Worm (Caenorhabditis elegans): ENCODE data around the gene nhr-132.

Gene nhr-132

ce11 chrV:541470-541869 lies 7.2 kb downstream of the nhr-132 start:
- TF ChIP-seq lin-13 (tag; optimal IDR thresholded peaks at IDR 0.05) (no peak), ceh-39 (tag; optimal IDR thresholded peaks at IDR 0.05) (no peak), elt-1 (tag; optimal IDR thresholded peaks at IDR 0.05; ENCODE audit: borderline replicate concordance, insufficient read depth) (no peak), elt-3 (tag; optimal IDR thresholded peaks at IDR 0.05) (no peak), sptf-1 (tag; optimal IDR thresholded peaks at IDR 0.05) (no peak), unc-120 (tag; optimal IDR thresholded peaks at IDR 0.05; ENCODE audit: poor library complexity, severe bottlenecking) (no peak), snpc-4 (tag; optimal IDR thresholded peaks at IDR 0.05) (no peak), blmp-1 (tag; optimal IDR thresholded peaks at IDR 0.05) (no peak), ces-1 (GFP tag; optimal IDR thresholded peaks at IDR 0.05) (no peak), bed-3 (GFP tag; optimal IDR thresholded peaks at IDR 0.05) (no peak), nhr-76 (tag; optimal IDR thresholded peaks at IDR 0.05) (no peak), ztf-11 (tag; optimal IDR thresholded peaks at IDR 0.05) (no peak), M03D4.4 (tag; optimal IDR thresholded peaks at IDR 0.05) (no peak), flh-1 (GFP tag; optimal IDR thresholded peaks at IDR 0.05) (no peak), lin-32 (GFP tag; optimal IDR thresholded peaks at IDR 0.05) (no peak), ceh-43 (GFP tag; optimal IDR thresholded peaks at IDR 0.05) (no peak), nhr-28 (tag; optimal IDR thresholded peaks at IDR 0.05) (no peak), tbx-8 (GFP tag; optimal IDR thresholded peaks at IDR 0.05) (no peak), zip-8 (tag; optimal IDR thresholded peaks at IDR 0.05) (no peak)

ce11 chrV:543169-543568 lies 8.9 kb downstream of the nhr-132 start, which contains the start of gene C14C6.3:
TSS of gene C14C6.3 (plus strand) at chrV:543469.
- TF ChIP-seq unc-62 (GFP tag; optimal IDR thresholded peaks at IDR 0.05) (no peak), tbx-8 (GFP tag; optimal IDR thresholded peaks at IDR 0.05) (no peak), flh-1 (GFP tag; optimal IDR thresholded peaks at IDR 0.05) (no peak), snpc-4 (tag; optimal IDR thresholded peaks at IDR 0.05) (no peak), unc-39 (tag; optimal IDR thresholded peaks at IDR 0.05) (no peak), drap-1 (GFP tag; optimal IDR thresholded peaks at IDR 0.05) (no peak), bed-3 (GFP tag; optimal IDR thresholded peaks at IDR 0.05) (no peak), ceh-83 (GFP tag; optimal IDR thresholded peaks at IDR 0.05) (no peak), blmp-1 (tag; optimal IDR thresholded peaks at IDR 0.05) (no peak), hlh-1 (tag; optimal IDR thresholded peaks at IDR 0.05) (no peak), unc-120 (tag; optimal IDR thresholded peaks at IDR 0.05; ENCODE audit: poor library complexity, severe bottlenecking) (no peak), lsy-2 (tag; optimal IDR thresholded peaks at IDR 0.05) (no peak), nhr-28 (tag; optimal IDR thresholded peaks at IDR 0.05) (no peak), zip-8 (tag; optimal IDR thresholded peaks at IDR 0.05) (no peak)

- TF ChIP-seq blmp-1 (tag; optimal IDR thresholded peaks at IDR 0.05) (no peak), tbx-8 (GFP tag; optimal IDR thresholded peaks at IDR 0.05) (no peak), pha-4 (tag; optimal IDR thresholded peaks at IDR 0.05) (no peak)
Observed at ce11 chrV:547980-548379, 13.7 kb downstream of the nhr-132 start, which contains the start of gene C14C6.6. TSS of gene C14C6.6 (minus strand) at chrV:548080.

- TF ChIP-seq nhr-76 (tag; optimal IDR thresholded peaks at IDR 0.05), result no peak
Observed at ce11 chrV:552406-552805, 18.2 kb downstream of the nhr-132 start.

- TF ChIP-seq lin-13 (tag; optimal IDR thresholded peaks at IDR 0.05) (no peak), nhr-2 (tag; optimal IDR thresholded peaks at IDR 0.05) (no peak), drap-1 (GFP tag; optimal IDR thresholded peaks at IDR 0.05) (no peak), tbx-8 (GFP tag; optimal IDR thresholded peaks at IDR 0.05) (no peak)
Observed at ce11 chrV:553067-553466, 18.8 kb downstream of the nhr-132 start, which contains the start of gene C14C6.8. TSS of gene C14C6.8 (minus strand) at chrV:553167.

- TF ChIP-seq flh-1 (GFP tag; optimal IDR thresholded peaks at IDR 0.05) (no peak), ztf-11 (tag; optimal IDR thresholded peaks at IDR 0.05) (no peak), unc-39 (tag; optimal IDR thresholded peaks at IDR 0.05) (no peak), drap-1 (GFP tag; optimal IDR thresholded peaks at IDR 0.05) (no peak), cnd-1 (tag; optimal IDR thresholded peaks at IDR 0.05) (no peak), M03D4.4 (tag; optimal IDR thresholded peaks at IDR 0.05) (no peak), nhr-28 (tag; optimal IDR thresholded peaks at IDR 0.05) (no peak), ceh-39 (tag; optimal IDR thresholded peaks at IDR 0.05) (no peak)
Observed at ce11 chrV:556055-556454, 21.8 kb downstream of the nhr-132 start, which contains the start of gene srx-8. TSS of gene srx-8 (minus strand) at chrV:556155.
